Worm (Caenorhabditis elegans) whole organism, midembryonic: ENCODE measurements around the gene snu-23.

ENCODE experiments used
- cog-1 ChIP-seq: sonication (generic microtip); optimal IDR thresholded peaks from 2 replicates; lab custom pipeline; 2016; ENCODE audit warnings: missing genetic modification characterization, missing compliant biosample characterization
- flt-1 ChIP-seq: fragments of 200-800 bp; sonication (Bioruptor generic); IDR thresholded peaks from 2 replicates; pipeline ENCODE4 v1.3.6; 2022; ENCODE audit warnings: missing genetic modification characterization, missing compliant biosample characterization
- klf-2 ChIP-seq: fragments of 200-800 bp; sonication (Bioruptor generic); conservative IDR thresholded peaks from 2 replicates; pipeline ENCODE4 v1.3.6; 2022; ENCODE audit warnings: missing genetic modification reagents, missing genetic modification characterization, missing compliant biosample characterization
- ref-1 ChIP-seq: fragments of 200-800 bp; sonication (Bioruptor generic); conservative IDR thresholded peaks from 2 replicates; pipeline ENCODE4 v1.3.6; 2022; ENCODE audit warnings: missing genetic modification reagents, missing genetic modification characterization, missing compliant biosample characterization

- no peak for TF ChIP-seq klf-2 (GFP tag; lab: Robert Waterston, UW)
- TF ChIP-seq flt-1, result no peak
- no peak for TF ChIP-seq ref-1 (GFP tag; lab: Robert Waterston, UW)
- no peak for TF ChIP-seq cog-1 (tag; lab: Kevin White, UChicago)
Observed at ce11 chrIII:7758562-7758961, 11.4 kb downstream of the snu-23 start, which contains the start of gene pcp-1.
